Fruit fly (Drosophila melanogaster) whole organism, embryonic: ENCODE data around the gene CG42716.
A peak's percentile ranks its signal among the peaks of the same experiment; 100 is the strongest.

ENCODE experiments used
- Antp ChIP-seq: fragments of 200-800 bp; sonication (Bioruptor generic); optimal IDR thresholded peaks from 3 replicates; lab custom pipeline; 2016; ENCODE audit warnings: missing biosample characterization, missing genetic modification characterization
- Atf3 ChIP-seq: fragments of 200-800 bp; sonication (Bioruptor generic); optimal IDR thresholded peaks from 3 replicates; lab custom pipeline; 2016; ENCODE audit warnings: missing biosample characterization, missing genetic modification characterization
- Atf6 ChIP-seq: fragments of 200-800 bp; sonication (Bioruptor generic); IDR thresholded peaks from 2 replicates; pipeline ENCODE4 v1.3.6; 2022; ENCODE audit warnings: missing biosample characterization, missing genetic modification characterization
- CG10209 ChIP-seq: fragments of 200-800 bp; sonication (Bioruptor generic); optimal IDR thresholded peaks from 3 replicates; lab custom pipeline; 2017; ENCODE audit warnings: missing biosample characterization, mild to moderate bottlenecking, missing genetic modification characterization, missing genetic modification reagents
- CG1024 ChIP-seq: fragments of 200-800 bp; sonication (Bioruptor generic); IDR thresholded peaks from 2 replicates; pipeline ENCODE4 v1.3.6; 2022; ENCODE audit warnings: missing biosample characterization, missing genetic modification characterization
- CG10274 ChIP-seq: fragments of 200-800 bp; sonication (Bioruptor generic); optimal IDR thresholded peaks from 3 replicates; lab custom pipeline; 2017; ENCODE audit warnings: missing biosample characterization, mild to moderate bottlenecking, missing genetic modification characterization
- CG10654 ChIP-seq: fragments of 200-800 bp; sonication (Bioruptor generic); optimal IDR thresholded peaks from 2 replicates; lab custom pipeline; 2016; ENCODE audit warnings: missing biosample characterization, missing genetic modification characterization
- CG11723 ChIP-seq: fragments of 200-800 bp; sonication (Bioruptor generic); optimal IDR thresholded peaks from 2 replicates; lab custom pipeline; 2017; ENCODE audit warnings: missing biosample characterization, mild to moderate bottlenecking, missing genetic modification characterization
- CG12391 ChIP-seq: fragments of 200-800 bp; sonication (Bioruptor generic); optimal IDR thresholded peaks from 3 replicates; lab custom pipeline; 2018; ENCODE audit warnings: missing biosample characterization, mild to moderate bottlenecking, missing genetic modification characterization, moderate library complexity
- CG12942 ChIP-seq: fragments of 200-800 bp; sonication (Bioruptor generic); optimal IDR thresholded peaks from 3 replicates; lab custom pipeline; 2016; ENCODE audit warnings: missing biosample characterization, missing genetic modification characterization
- CG14667 ChIP-seq: fragments of 200-800 bp; sonication (Bioruptor generic); IDR thresholded peaks from 2 replicates; pipeline ENCODE4 v1.3.6; 2022; ENCODE audit warnings: missing biosample characterization, missing genetic modification characterization
- CG15696 ChIP-seq: fragments of 200-800 bp; sonication (Bioruptor generic); optimal IDR thresholded peaks from 2 replicates; lab custom pipeline; 2019; ENCODE audit warnings: missing biosample characterization, mild to moderate bottlenecking, missing genetic modification characterization, moderate library complexity
- CG18476 ChIP-seq: fragments of 200-800 bp; sonication (Bioruptor generic); optimal IDR thresholded peaks from 2 replicates; lab custom pipeline; 2016; ENCODE audit warnings: missing biosample characterization, mild to moderate bottlenecking, missing genetic modification characterization
- CG18764 ChIP-seq: fragments of 200-800 bp; sonication (Bioruptor generic); optimal IDR thresholded peaks from 3 replicates; lab custom pipeline; 2016; ENCODE audit warnings: missing biosample characterization, missing genetic modification characterization
- CG2129 ChIP-seq: fragments of 200-800 bp; sonication (Bioruptor generic); IDR thresholded peaks from 2 replicates; pipeline ENCODE4 v1.3.6; 2022; ENCODE audit warnings: missing biosample characterization, missing genetic modification characterization; ENCODE audit not compliant: partially characterized antibody
- CG31441 ChIP-seq: fragments of 200-800 bp; sonication (Bioruptor generic); IDR thresholded peaks from 2 replicates; pipeline ENCODE4 v1.3.6; 2022; ENCODE audit warnings: missing biosample characterization, missing genetic modification characterization
- CG33213 ChIP-seq: fragments of 200-800 bp; sonication (Bioruptor generic); optimal IDR thresholded peaks from 3 replicates; lab custom pipeline; 2016; ENCODE audit warnings: missing biosample characterization, missing genetic modification characterization
- CG3407 ChIP-seq: fragments of 200-800 bp; sonication (Bioruptor generic); optimal IDR thresholded peaks from 2 replicates; lab custom pipeline; 2018; ENCODE audit warnings: missing biosample characterization, mild to moderate bottlenecking, missing genetic modification characterization
- CG3838 ChIP-seq: fragments of 200-800 bp; sonication (Bioruptor generic); optimal IDR thresholded peaks from 3 replicates; lab custom pipeline; 2016; ENCODE audit warnings: missing biosample characterization, missing genetic modification characterization
- CG4360 ChIP-seq: fragments of 200-800 bp; sonication (Bioruptor generic); IDR thresholded peaks from 2 replicates; pipeline ENCODE4 v1.3.6; 2022; ENCODE audit warnings: missing biosample characterization, missing genetic modification characterization
- CG4820 ChIP-seq: fragments of 200-800 bp; sonication (Bioruptor generic); optimal IDR thresholded peaks from 3 replicates; lab custom pipeline; 2016; ENCODE audit warnings: missing biosample characterization, missing genetic modification characterization
- CG6254 ChIP-seq: fragments of 200-800 bp; sonication (Bioruptor generic); optimal IDR thresholded peaks from 3 replicates; lab custom pipeline; 2017; ENCODE audit warnings: mild to moderate bottlenecking, missing biosample characterization, missing genetic modification reagents, missing genetic modification characterization
- CG6765 ChIP-seq: fragments of 200-800 bp; sonication (Bioruptor generic); optimal IDR thresholded peaks from 3 replicates; lab custom pipeline; 2017; ENCODE audit warnings: missing biosample characterization, mild to moderate bottlenecking, missing genetic modification characterization
- CG8359 ChIP-seq: fragments of 200-800 bp; sonication (Bioruptor generic); optimal IDR thresholded peaks from 2 replicates; lab custom pipeline; 2017; ENCODE audit warnings: missing biosample characterization, mild to moderate bottlenecking, missing genetic modification characterization, borderline replicate concordance
- CG8388 ChIP-seq: fragments of 200-800 bp; sonication (Bioruptor generic); optimal IDR thresholded peaks from 2 replicates; lab custom pipeline; 2019; ENCODE audit warnings: missing biosample characterization, mild to moderate bottlenecking, missing genetic modification characterization, moderate library complexity
- Dbx ChIP-seq: fragments of 200-800 bp; sonication (Bioruptor generic); IDR thresholded peaks from 3 replicates; pipeline ENCODE4 v1.3.6; 2022; ENCODE audit warnings: missing biosample characterization, missing genetic modification characterization
- E2f2 ChIP-seq: fragments of 200-800 bp; sonication (Bioruptor generic); IDR thresholded peaks from 2 replicates; pipeline ENCODE4 v1.3.6; 2022; ENCODE audit warnings: missing biosample characterization, missing genetic modification characterization
- Elba2 ChIP-seq: fragments of 200-800 bp; sonication (Bioruptor generic); optimal IDR thresholded peaks from 3 replicates; lab custom pipeline; 2016; ENCODE audit warnings: missing biosample characterization, missing genetic modification characterization
- HLH54F ChIP-seq: fragments of 200-800 bp; sonication (Bioruptor generic); optimal IDR thresholded peaks from 3 replicates; lab custom pipeline; 2016; ENCODE audit warnings: missing biosample characterization, missing genetic modification characterization
- Hr3 ChIP-seq: fragments of 200-800 bp; sonication (Bioruptor generic); optimal IDR thresholded peaks from 3 replicates; lab custom pipeline; 2016; ENCODE audit warnings: missing biosample characterization, missing genetic modification characterization
- Med ChIP-seq: fragments of 200-800 bp; sonication (Bioruptor generic); peaks from one replicate; lab custom pipeline; 2016; ENCODE audit warnings: missing biosample characterization, missing genetic modification characterization, mild to moderate bottlenecking, inconsistent platforms, moderate library complexity
- NfI ChIP-seq: fragments of 200-800 bp; sonication (Bioruptor generic); optimal IDR thresholded peaks from 3 replicates; lab custom pipeline; 2018; ENCODE audit warnings: missing biosample characterization, mild to moderate bottlenecking, missing genetic modification characterization, moderate library complexity
- Opbp ChIP-seq: fragments of 200-800 bp; sonication (Bioruptor generic); IDR thresholded peaks from 3 replicates; pipeline ENCODE4 v1.3.6; 2022; ENCODE audit warnings: missing biosample characterization, missing genetic modification characterization; ENCODE audit not compliant: partially characterized antibody
- Sox102F ChIP-seq: fragments of 200-800 bp; sonication (Bioruptor generic); optimal IDR thresholded peaks from 2 replicates; lab custom pipeline; 2018; ENCODE audit warnings: missing biosample characterization, mild to moderate bottlenecking, missing genetic modification characterization, moderate library complexity
- Spps ChIP-seq: fragments of 200-800 bp; sonication (Bioruptor generic); optimal IDR thresholded peaks from 2 replicates; lab custom pipeline; 2018; ENCODE audit warnings: missing biosample characterization, mild to moderate bottlenecking, missing genetic modification characterization
- Ssrp ChIP-seq: fragments of 200-800 bp; sonication (Bioruptor generic); optimal IDR thresholded peaks from 2 replicates; lab custom pipeline; 2018; ENCODE audit warnings: missing biosample characterization, mild to moderate bottlenecking, missing genetic modification characterization, moderate library complexity
- Tbp ChIP-seq: fragments of >200 bp; optimal IDR thresholded peaks from 2 replicates; lab custom pipeline; 2018; ENCODE audit warnings: missing biosample characterization, missing genetic modification characterization
- al ChIP-seq: fragments of 200-800 bp; sonication (Bioruptor generic); IDR thresholded peaks from 2 replicates; pipeline ENCODE4 v1.3.6; 2022; ENCODE audit warnings: missing biosample characterization, missing genetic modification characterization
- bab2 ChIP-seq: fragments of 200-800 bp; sonication (Bioruptor generic); optimal IDR thresholded peaks from 2 replicates; lab custom pipeline; 2016; ENCODE audit warnings: missing biosample characterization, missing genetic modification characterization
- ci ChIP-seq: fragments of 200-800 bp; sonication (Bioruptor generic); IDR thresholded peaks from 3 replicates; pipeline ENCODE4 v1.3.6; 2022; ENCODE audit warnings: missing biosample characterization, missing genetic modification characterization
- dm ChIP-seq: fragments of 200-800 bp; sonication (Bioruptor generic); optimal IDR thresholded peaks from 3 replicates; lab custom pipeline; 2016; ENCODE audit warnings: missing biosample characterization, missing genetic modification characterization
- en ChIP-seq: fragments of 200-800 bp; sonication (Bioruptor generic); optimal IDR thresholded peaks from 2 replicates; lab custom pipeline; 2016; ENCODE audit warnings: missing biosample characterization, missing genetic modification characterization
- ftz-f1 ChIP-seq: fragments of 200-800 bp; sonication (Bioruptor generic); optimal IDR thresholded peaks from 2 replicates; lab custom pipeline; 2016; ENCODE audit warnings: missing biosample characterization, missing genetic modification characterization
- gce ChIP-seq: fragments of 200-800 bp; sonication (Bioruptor generic); IDR thresholded peaks from 3 replicates; pipeline ENCODE4 v1.3.6; 2022; ENCODE audit warnings: missing biosample characterization, missing genetic modification characterization
- gro ChIP-seq: fragments of 200-800 bp; sonication (Bioruptor generic); optimal IDR thresholded peaks from 2 replicates; lab custom pipeline; 2016; ENCODE audit warnings: missing biosample characterization, missing genetic modification characterization
- gsb-n ChIP-seq: fragments of 200-800 bp; sonication (Bioruptor generic); optimal IDR thresholded peaks from 3 replicates; lab custom pipeline; 2018; ENCODE audit warnings: missing biosample characterization, mild to moderate bottlenecking, missing genetic modification characterization
- hth ChIP-seq: fragments of >200 bp; optimal IDR thresholded peaks from 2 replicates; lab custom pipeline; 2017; ENCODE audit warnings: inconsistent platforms
- kni ChIP-seq: fragments of 200-800 bp; sonication (Bioruptor generic); optimal IDR thresholded peaks from 3 replicates; lab custom pipeline; 2017; ENCODE audit warnings: mild to moderate bottlenecking, missing biosample characterization, missing genetic modification reagents, missing genetic modification characterization
- nmo ChIP-seq: fragments of 200-800 bp; sonication (Bioruptor generic); optimal IDR thresholded peaks from 2 replicates; lab custom pipeline; 2018; ENCODE audit warnings: missing biosample characterization, mild to moderate bottlenecking, missing genetic modification characterization, moderate library complexity
- row ChIP-seq: fragments of 200-800 bp; sonication (Bioruptor generic); IDR thresholded peaks from 3 replicates; pipeline ENCODE4 v1.3.6; 2022; ENCODE audit warnings: missing biosample characterization, missing genetic modification characterization
- sna ChIP-seq: fragments of 200-800 bp; sonication (Bioruptor generic); IDR thresholded peaks from 2 replicates; pipeline ENCODE4 v1.3.6; 2022; ENCODE audit warnings: missing biosample characterization, missing genetic modification characterization; ENCODE audit not compliant: partially characterized antibody
- trh ChIP-seq: fragments of 200-800 bp; sonication (Bioruptor generic); optimal IDR thresholded peaks from 2 replicates; lab custom pipeline; 2016; ENCODE audit warnings: missing biosample characterization, missing genetic modification characterization

Gene CG42716

dm6 chr3L:16051719-16052122 lies 18.1 kb downstream of the CG42716 start, which contains the start of gene Mbs (continued):
- peak; percentile 19; the same call in 1 of the 3 replicates for TF ChIP-seq Dbx (GFP tag; lab: Robert Waterston, UW)
- TF ChIP-seq Elba2, result no peak
- no peak for TF ChIP-seq CG10654 (GFP tag; lab: Kevin White, UChicago)
- no peak for TF ChIP-seq HLH54F (GFP tag; lab: Kevin White, UChicago)
- TF ChIP-seq Sox102F (GFP tag; lab: Kevin White, UChicago), result no peak
- no peak for TF ChIP-seq CG8388
- peak; percentile 16 for TF ChIP-seq gro (GFP tag; lab: Kevin White, UChicago)
- no peak for TF ChIP-seq CG18476 (GFP tag; lab: Kevin White, UChicago)
- peak; percentile 85 for TF ChIP-seq Med (GFP tag; lab: Kevin White, UChicago)
- TF ChIP-seq trh (GFP tag; lab: Kevin White, UChicago), result no peak
- no peak for TF ChIP-seq gce (GFP tag; lab: Robert Waterston, UW)
- no peak for TF ChIP-seq CG4360
- peak; percentile 32; the same call in 1 of the 3 replicates for TF ChIP-seq row (GFP tag; lab: Robert Waterston, UW)
- peak; percentile 57; the same call in 1 of the 2 replicates for TF ChIP-seq CG2129
- TF ChIP-seq sna (GFP tag; lab: Robert Waterston, UW), result no peak; the same call in 1 of the 2 replicates
- no peak for TF ChIP-seq Atf3 (GFP tag; lab: Kevin White, UChicago)
- TF ChIP-seq Tbp (GFP tag; lab: Kevin White, UChicago), result no peak
- no peak for TF ChIP-seq CG10209 (GFP tag; lab: Kevin White, UChicago)
- TF ChIP-seq ci (GFP tag; lab: Robert Waterston, UW), result peak; percentile 62; the same call in 2 of the 3 replicates
- TF ChIP-seq Spps (tag; lab: Kevin White, UChicago), result no peak
- TF ChIP-seq CG12942, result no peak
- TF ChIP-seq kni (GFP tag; lab: Kevin White, UChicago), result no peak
- no peak for TF ChIP-seq CG4820 (GFP tag; lab: Kevin White, UChicago)
- no peak for TF ChIP-seq CG14667 (GFP tag; lab: Robert Waterston, UW)
- TF ChIP-seq CG31441, result no peak; the same call in 1 of the 2 replicates
- TF ChIP-seq gsb-n (tag; lab: Kevin White, UChicago), result peak; percentile 36
- no peak for TF ChIP-seq CG18764 (GFP tag; lab: Kevin White, UChicago)
- TF ChIP-seq CG1024 (GFP tag; lab: Robert Waterston, UW), result no peak
- no peak for TF ChIP-seq en (GFP tag; lab: Kevin White, UChicago)
- TF ChIP-seq Hr3 (GFP tag; lab: Kevin White, UChicago), result no peak
- no peak for TF ChIP-seq CG11723
- TF ChIP-seq CG3838 (GFP tag; lab: Kevin White, UChicago), result no peak
- TF ChIP-seq Antp (GFP tag; lab: Kevin White, UChicago), result no peak
- peak; percentile 55 for TF ChIP-seq CG6765 (GFP tag; lab: Kevin White, UChicago)
- TF ChIP-seq CG33213 (GFP tag; lab: Kevin White, UChicago), result peak; percentile 51
- peak; percentile 55 for TF ChIP-seq E2f2 (GFP tag; lab: Robert Waterston, UW)
- TF ChIP-seq ftz-f1 (GFP tag; lab: Kevin White, UChicago), result no peak
- no peak for TF ChIP-seq CG3407 (GFP tag; lab: Kevin White, UChicago)
- peak; percentile 45 for TF ChIP-seq CG12391
- TF ChIP-seq nmo (GFP tag; lab: Kevin White, UChicago), result no peak
- TF ChIP-seq al (GFP tag; lab: Robert Waterston, UW), result no peak
- no peak for TF ChIP-seq CG15696 (tag; lab: Kevin White, UChicago)
- TF ChIP-seq Opbp, result peak; percentile 54; the same call in 2 of the 3 replicates
- TF ChIP-seq dm, result no peak
- TF ChIP-seq NfI (GFP tag; lab: Kevin White, UChicago), result no peak
- TF ChIP-seq Ssrp, result no peak
- TF ChIP-seq CG10274 (GFP tag; lab: Kevin White, UChicago), result no peak
- TF ChIP-seq bab2, result no peak
- no peak for TF ChIP-seq CG6254
- TF ChIP-seq hth (lab: Kevin White, UChicago), result no peak
- no peak for TF ChIP-seq CG8359
- no peak for TF ChIP-seq Atf6 (GFP tag; lab: Robert Waterston, UW)
